Fruit fly (Drosophila melanogaster) whole organism, embryonic: Measurements from ENCODE around the gene CG31778.

ENCODE experiments used
- CG10431 ChIP-seq: fragments of 200-800 bp; sonication (Bioruptor generic); optimal IDR thresholded peaks from 3 replicates; lab custom pipeline; 2018; ENCODE audit warnings: missing biosample characterization, mild to moderate bottlenecking, missing genetic modification characterization
- CG12071 ChIP-seq: fragments of 200-800 bp; sonication (Bioruptor generic); optimal IDR thresholded peaks from 3 replicates; lab custom pipeline; 2018; ENCODE audit warnings: missing biosample characterization, mild to moderate bottlenecking, missing genetic modification characterization
- CG12744 ChIP-seq: fragments of 200-800 bp; sonication (Bioruptor generic); optimal IDR thresholded peaks from 2 replicates; lab custom pipeline; 2016; ENCODE audit warnings: missing biosample characterization, missing genetic modification characterization
- CG13287 ChIP-seq: fragments of 200-800 bp; sonication (Bioruptor generic); IDR thresholded peaks from 2 replicates; pipeline ENCODE4 v1.3.6; 2022; ENCODE audit warnings: missing biosample characterization, missing genetic modification characterization; ENCODE audit not compliant: partially characterized antibody
- CG15269 ChIP-seq: fragments of 200-800 bp; sonication (Bioruptor generic); optimal IDR thresholded peaks from 2 replicates; lab custom pipeline; 2018; ENCODE audit warnings: missing biosample characterization, mild to moderate bottlenecking, missing genetic modification characterization, moderate library complexity
- CG15514 ChIP-seq: fragments of 200-800 bp; sonication (Bioruptor generic); optimal IDR thresholded peaks from 3 replicates; lab custom pipeline; 2017; ENCODE audit warnings: missing biosample characterization, missing genetic modification characterization, mild to moderate bottlenecking, moderate library complexity, missing genetic modification reagents
- CG1603 ChIP-seq: fragments of 200-800 bp; sonication (Bioruptor generic); optimal IDR thresholded peaks from 2 replicates; lab custom pipeline; 2019; ENCODE audit warnings: missing biosample characterization, mild to moderate bottlenecking, missing genetic modification characterization, moderate library complexity
- CG16813 ChIP-seq: fragments of 200-800 bp; sonication (Bioruptor generic); IDR thresholded peaks from 3 replicates; pipeline ENCODE4 v1.3.6; 2022; ENCODE audit warnings: missing biosample characterization, missing genetic modification characterization; ENCODE audit not compliant: partially characterized antibody
- CG17361 ChIP-seq: fragments of 200-800 bp; sonication (Bioruptor generic); IDR thresholded peaks from 3 replicates; pipeline ENCODE4 v1.3.6; 2022; ENCODE audit warnings: missing biosample characterization, missing genetic modification characterization
- CG17802 ChIP-seq: fragments of 200-800 bp; sonication (Bioruptor generic); optimal IDR thresholded peaks from 2 replicates; lab custom pipeline; 2018; ENCODE audit warnings: missing biosample characterization, mild to moderate bottlenecking, missing genetic modification characterization, moderate library complexity
- CG17912 ChIP-seq: fragments of 200-800 bp; sonication (Bioruptor generic); optimal IDR thresholded peaks from 2 replicates; lab custom pipeline; 2018; ENCODE audit warnings: missing biosample characterization, mild to moderate bottlenecking, missing genetic modification characterization
- CG18476 ChIP-seq: fragments of 200-800 bp; sonication (Bioruptor generic); optimal IDR thresholded peaks from 2 replicates; lab custom pipeline; 2016; ENCODE audit warnings: missing biosample characterization, mild to moderate bottlenecking, missing genetic modification characterization
- CG2120 ChIP-seq: fragments of 200-800 bp; sonication (Bioruptor generic); optimal IDR thresholded peaks from 3 replicates; lab custom pipeline; 2016; ENCODE audit warnings: missing biosample characterization, missing genetic modification characterization
- CG2129 ChIP-seq: fragments of 200-800 bp; sonication (Bioruptor generic); IDR thresholded peaks from 2 replicates; pipeline ENCODE4 v1.3.6; 2022; ENCODE audit warnings: missing biosample characterization, missing genetic modification characterization; ENCODE audit not compliant: partially characterized antibody
- CG2712 ChIP-seq: fragments of 200-800 bp; optimal IDR thresholded peaks from 3 replicates; lab custom pipeline; 2019; ENCODE audit warnings: missing biosample characterization, mild to moderate bottlenecking, missing genetic modification characterization, moderate library complexity
- CG31224 ChIP-seq: fragments of 200-800 bp; sonication (Bioruptor generic); IDR thresholded peaks from 2 replicates; pipeline ENCODE4 v1.3.6; 2022; ENCODE audit warnings: missing biosample characterization, missing genetic modification characterization
- CG31365 ChIP-seq: fragments of 200-800 bp; sonication (Bioruptor generic); optimal IDR thresholded peaks from 2 replicates; lab custom pipeline; 2018; ENCODE audit warnings: missing biosample characterization, mild to moderate bottlenecking, missing genetic modification characterization
- CG3163 ChIP-seq: fragments of 200-800 bp; sonication (Bioruptor generic); optimal IDR thresholded peaks from 3 replicates; lab custom pipeline; 2016; ENCODE audit warnings: missing biosample characterization, missing genetic modification characterization
- CG4282 ChIP-seq: fragments of 200-800 bp; sonication (Bioruptor generic); optimal IDR thresholded peaks from 2 replicates; lab custom pipeline; 2016; ENCODE audit warnings: missing biosample characterization, missing genetic modification characterization
- CG4360 ChIP-seq: fragments of 200-800 bp; sonication (Bioruptor generic); IDR thresholded peaks from 2 replicates; pipeline ENCODE4 v1.3.6; 2022; ENCODE audit warnings: missing biosample characterization, missing genetic modification characterization
- CG43689 ChIP-seq: fragments of 200-800 bp; sonication (Bioruptor generic); IDR thresholded peaks from 2 replicates; pipeline ENCODE4 v1.3.6; 2022; ENCODE audit warnings: missing biosample characterization, missing genetic modification characterization
- CG4424 ChIP-seq: fragments of 200-800 bp; sonication (Bioruptor generic); optimal IDR thresholded peaks from 3 replicates; lab custom pipeline; 2016; ENCODE audit warnings: missing biosample characterization, missing genetic modification characterization
- CG6272 ChIP-seq: fragments of 200-800 bp; sonication (Bioruptor generic); IDR thresholded peaks from 2 replicates; pipeline ENCODE4 v1.3.6; 2022; ENCODE audit warnings: missing biosample characterization, missing genetic modification characterization
- CG7745 ChIP-seq: fragments of 200-800 bp; sonication (Bioruptor generic); optimal IDR thresholded peaks from 2 replicates; lab custom pipeline; 2018; ENCODE audit warnings: missing biosample characterization, mild to moderate bottlenecking, missing genetic modification characterization, moderate library complexity
- CG9215 ChIP-seq: fragments of 200-800 bp; sonication (Bioruptor generic); IDR thresholded peaks from 2 replicates; pipeline ENCODE4 v1.3.6; 2022; ENCODE audit warnings: missing biosample characterization, missing genetic modification characterization
- Dad ChIP-seq: fragments of 200-800 bp; sonication (Bioruptor generic); optimal IDR thresholded peaks from 3 replicates; lab custom pipeline; 2016; ENCODE audit warnings: missing biosample characterization, missing genetic modification characterization
- Dp ChIP-seq: fragments of 200-800 bp; sonication (Bioruptor generic); optimal IDR thresholded peaks from 2 replicates; lab custom pipeline; 2018; ENCODE audit warnings: missing biosample characterization, mild to moderate bottlenecking, missing genetic modification characterization, moderate library complexity
- E2f2 ChIP-seq: fragments of 200-800 bp; sonication (Bioruptor generic); IDR thresholded peaks from 2 replicates; pipeline ENCODE4 v1.3.6; 2022; ENCODE audit warnings: missing biosample characterization, missing genetic modification characterization
- Hr3 ChIP-seq: fragments of 200-800 bp; sonication (Bioruptor generic); optimal IDR thresholded peaks from 3 replicates; lab custom pipeline; 2016; ENCODE audit warnings: missing biosample characterization, missing genetic modification characterization
- Lhr ChIP-seq: fragments of 200-800 bp; sonication (Bioruptor generic); optimal IDR thresholded peaks from 3 replicates; lab custom pipeline; 2017; ENCODE audit warnings: mild to moderate bottlenecking, missing biosample characterization, missing genetic modification reagents, missing genetic modification characterization
- NC2α ChIP-seq: fragments of 200-800 bp; sonication (Bioruptor generic); optimal IDR thresholded peaks from 2 replicates; lab custom pipeline; 2016; ENCODE audit warnings: missing biosample characterization, missing genetic modification characterization
- NfI ChIP-seq: fragments of 200-800 bp; sonication (Bioruptor generic); optimal IDR thresholded peaks from 3 replicates; lab custom pipeline; 2018; ENCODE audit warnings: missing biosample characterization, mild to moderate bottlenecking, missing genetic modification characterization, moderate library complexity
- Ravus ChIP-seq: fragments of 200-800 bp; sonication (Bioruptor generic); IDR thresholded peaks from 2 replicates; pipeline ENCODE4 v1.3.6; 2022; ENCODE audit warnings: missing biosample characterization, missing genetic modification characterization
- Rfx ChIP-seq: fragments of 200-800 bp; sonication (Bioruptor generic); IDR thresholded peaks from 2 replicates; pipeline ENCODE4 v1.3.6; 2022; ENCODE audit warnings: missing biosample characterization, missing genetic modification characterization
- Sox100B ChIP-seq: fragments of 200-800 bp; sonication (Bioruptor generic); optimal IDR thresholded peaks from 3 replicates; lab custom pipeline; 2018; ENCODE audit warnings: missing biosample characterization, mild to moderate bottlenecking, missing genetic modification characterization
- Spps ChIP-seq: fragments of 200-800 bp; sonication (Bioruptor generic); optimal IDR thresholded peaks from 2 replicates; lab custom pipeline; 2018; ENCODE audit warnings: missing biosample characterization, mild to moderate bottlenecking, missing genetic modification characterization
- Ssrp ChIP-seq: fragments of 200-800 bp; sonication (Bioruptor generic); optimal IDR thresholded peaks from 2 replicates; lab custom pipeline; 2018; ENCODE audit warnings: missing biosample characterization, mild to moderate bottlenecking, missing genetic modification characterization, moderate library complexity
- Taf1 ChIP-seq: fragments of 200-800 bp; sonication (Bioruptor generic); IDR thresholded peaks from 2 replicates; pipeline ENCODE4 v1.3.6; 2022; ENCODE audit warnings: missing biosample characterization, missing genetic modification characterization
- YL-1 ChIP-seq: fragments of 200-800 bp; sonication (Bioruptor generic); optimal IDR thresholded peaks from 3 replicates; lab custom pipeline; 2017; ENCODE audit warnings: missing biosample characterization, mild to moderate bottlenecking, missing genetic modification characterization
- ac ChIP-seq: fragments of 200-800 bp; sonication (Bioruptor generic); optimal IDR thresholded peaks from 3 replicates; lab custom pipeline; 2017; ENCODE audit warnings: missing biosample characterization, mild to moderate bottlenecking, missing genetic modification characterization
- ara ChIP-seq: fragments of 200-800 bp; sonication (Bioruptor generic); IDR thresholded peaks from 2 replicates; pipeline ENCODE4 v1.3.6; 2022; ENCODE audit warnings: missing biosample characterization, missing genetic modification characterization
- chinmo ChIP-seq: fragments of 200-800 bp; sonication (Bioruptor generic); IDR thresholded peaks from 4 replicates; pipeline ENCODE4 v1.3.6; 2022; ENCODE audit warnings: missing biosample characterization, missing genetic modification characterization; ENCODE audit not compliant: partially characterized antibody
- eve ChIP-seq, 2 experiments: fragments of >200 bp; optimal IDR thresholded peaks; 2 replicates each; lab custom pipeline; 2017; ENCODE audit warnings: missing biosample characterization in 2 of 2, missing genetic modification characterization in 2 of 2
- hb ChIP-seq: fragments of 200-800 bp; sonication (Bioruptor generic); IDR thresholded peaks from 3 replicates; pipeline ENCODE4 v1.3.6; 2022; ENCODE audit warnings: missing biosample characterization, missing genetic modification characterization; ENCODE audit not compliant: partially characterized antibody
- lmd ChIP-seq: fragments of 200-800 bp; sonication (Bioruptor generic); IDR thresholded peaks from 2 replicates; pipeline ENCODE4 v1.3.6; 2022; ENCODE audit warnings: missing biosample characterization, missing genetic modification characterization
- nmo ChIP-seq: fragments of 200-800 bp; sonication (Bioruptor generic); optimal IDR thresholded peaks from 2 replicates; lab custom pipeline; 2018; ENCODE audit warnings: missing biosample characterization, mild to moderate bottlenecking, missing genetic modification characterization, moderate library complexity
- onecut ChIP-seq: fragments of 200-800 bp; sonication (Bioruptor generic); IDR thresholded peaks from 2 replicates; pipeline ENCODE4 v1.3.6; 2022; ENCODE audit warnings: missing biosample characterization, missing genetic modification characterization
- otp ChIP-seq: fragments of 200-800 bp; sonication (Bioruptor generic); IDR thresholded peaks from 3 replicates; pipeline ENCODE4, ENCODE4 v1.3.6; 2022; ENCODE audit warnings: missing biosample characterization, missing genetic modification characterization
- rib ChIP-seq: fragments of 200-800 bp; sonication (Bioruptor generic); IDR thresholded peaks from 2 replicates; pipeline ENCODE4 v1.3.6; 2022; ENCODE audit warnings: missing biosample characterization, missing genetic modification characterization
- sens ChIP-seq: fragments of 200-800 bp; sonication (Bioruptor generic); peaks from one replicate; lab custom pipeline; 2016; ENCODE audit warnings: missing biosample characterization, missing genetic modification characterization
- stc ChIP-seq: fragments of 200-800 bp; sonication (Bioruptor generic); IDR thresholded peaks from 2 replicates; pipeline ENCODE4 v1.3.6; 2022; ENCODE audit warnings: missing biosample characterization, missing genetic modification characterization
- zfh2 ChIP-seq: fragments of 200-800 bp; sonication (Bioruptor generic); optimal IDR thresholded peaks from 2 replicates; lab custom pipeline; 2016; ENCODE audit warnings: missing biosample characterization, missing genetic modification characterization

The CG31778 gene

dm6 chr2L:3711665-3712064 is 6.4 kb upstream of the CG31778 start, which contains the start of gene cutlet (continued):
- TF ChIP-seq CG15269 (no peak), otp (GFP tag; lab: Robert Waterston, UW) (no peak), Dp (peak; percentile 85), YL-1 (GFP tag; lab: Kevin White, UChicago) (no peak), eve (GFP tag; optimal IDR thresholded peaks at IDR 0.05; lab: Kevin White, UChicago) (peak in 1 of 2 experiments; percentile 27), CG4360 (no peak), nmo (GFP tag; lab: Kevin White, UChicago) (peak; percentile 24), CG4424 (GFP tag; lab: Kevin White, UChicago) (no peak), CG7745 (tag; lab: Kevin White, UChicago) (no peak), Lhr (GFP tag; lab: Kevin White, UChicago) (peak; percentile 5), ac (GFP tag; lab: Kevin White, UChicago) (no peak), CG12744 (GFP tag; lab: Kevin White, UChicago) (no peak), CG17912 (GFP tag; lab: Kevin White, UChicago) (no peak), CG2712 (tag; lab: Kevin White, UChicago) (no peak), CG31224 (GFP tag; lab: Robert Waterston, UW) (no peak), CG1603 (tag; lab: Kevin White, UChicago) (peak; percentile 28), CG2120 (no peak), CG12071 (GFP tag; lab: Kevin White, UChicago) (no peak), E2f2 (GFP tag; lab: Robert Waterston, UW) (peak; percentile 91), Sox100B (peak; percentile 44), CG9215 (GFP tag; lab: Robert Waterston, UW) (no peak), Rfx (no peak), sens (GFP tag; lab: Kevin White, UChicago) (peak; percentile 63), CG16813 (GFP tag; lab: Robert Waterston, UW) (no peak), zfh2 (no peak), CG15514 (peak; percentile 33), CG6272 (no peak), Hr3 (GFP tag; lab: Kevin White, UChicago) (no peak), CG18476 (GFP tag; lab: Kevin White, UChicago) (no peak), lmd (no peak), CG2129 (GFP tag; lab: Robert Waterston, UW) (no peak), Ravus (GFP tag; lab: Robert Waterston, UW) (no peak), NfI (GFP tag; lab: Kevin White, UChicago) (no peak), CG17802 (tag; lab: Kevin White, UChicago) (no peak), CG3163 (no peak), hb (GFP tag; lab: Robert Waterston, UW) (no peak), rib (GFP tag; lab: Robert Waterston, UW) (no peak), Taf1 (GFP tag; lab: Robert Waterston, UW) (no peak), ara (GFP tag; lab: Robert Waterston, UW) (no peak), onecut (GFP tag; lab: Robert Waterston, UW) (no peak), CG43689 (GFP tag; lab: Robert Waterston, UW) (no peak), CG13287 (peak; percentile 52; the same call in 1 of the 2 replicates), CG4282 (no peak), CG31365 (tag; lab: Kevin White, UChicago) (no peak), NC2α (GFP tag; lab: Kevin White, UChicago) (no peak), stc (GFP tag; lab: Robert Waterston, UW) (no peak), CG17361 (0 out of 3 replicates have a peak, but pooled peaks have one; percentile 8), CG10431 (no peak), Dad (GFP tag; lab: Kevin White, UChicago) (no peak), chinmo (GFP tag; lab: Robert Waterston, UW) (no peak), Spps (tag; lab: Kevin White, UChicago) (no peak), Ssrp (no peak)
